Worm (Caenorhabditis elegans): ENCODE data around the gene cyp-33C5.

cyp-33C5 gene

ce11 chrV:2254553-2255124 lies 9.8 kb downstream of the cyp-33C5 start, which contains the start of gene str-253:
TSS of gene str-253 (minus strand) at chrV:2254603.
- TF ChIP-seq K12H6.12 (tag; optimal IDR thresholded peaks at IDR 0.05): no peak
- TF ChIP-seq F52B5.7 (tag; optimal IDR thresholded peaks at IDR 0.05): no peak
- TF ChIP-seq ztf-28 (GFP tag; IDR thresholded peaks at IDR 0.05): no peak
- TF ChIP-seq zfh-2 (GFP tag; conservative IDR thresholded peaks at IDR 0.05): peak; percentile 68
- TF ChIP-seq hmg-1.2 (GFP tag; IDR thresholded peaks at IDR 0.05): no peak
- TF ChIP-seq hrde-1 (tag; optimal IDR thresholded peaks at IDR 0.05; ENCODE audit: borderline replicate concordance): no peak
- no peak for TF ChIP-seq cebp-1 (GFP tag; IDR thresholded peaks at IDR 0.05)
- peak; percentile 35 for TF ChIP-seq cebp-1 (tag; optimal IDR thresholded peaks at IDR 0.05)

- TF ChIP-seq mcd-1 (GFP tag; IDR thresholded peaks at IDR 0.05) (0 out of 2 replicates have a peak, but pooled peaks have one; percentile 10), hmg-1.2 (GFP tag; IDR thresholded peaks at IDR 0.05) (peak; percentile 85)
Measured at ce11 chrV:2255191-2255590, 10.4 kb downstream of the cyp-33C5 start, which contains the start of gene F41B5.1. TSS of gene F41B5.1 (plus strand) at chrV:2255533.

- TF ChIP-seq attf-5 (GFP tag; optimal IDR thresholded peaks at IDR 0.05) (peak; percentile 2), hmg-1.2 (GFP tag; IDR thresholded peaks at IDR 0.05) (peak; percentile 76; the same call in 1 of the 2 replicates), F57A8.1 (GFP tag; optimal IDR thresholded peaks at IDR 0.05) (no peak), cebp-1 (GFP tag; IDR thresholded peaks at IDR 0.05) (no peak), cebp-1 (tag; optimal IDR thresholded peaks at IDR 0.05) (peak; percentile 3), nhr-80 (tag; optimal IDR thresholded peaks at IDR 0.05) (peak; percentile 14)
Measured at ce11 chrV:2259750-2260149, 14.9 kb downstream of the cyp-33C5 start, which contains the start of gene nhr-182. TSS of gene nhr-182 (minus strand) at chrV:2259927.

ce11 chrV:2260660-2261059 lies 15.9 kb downstream of the cyp-33C5 start, which contains the start of gene F41B5.12:
TSS of gene F41B5.12 (plus strand) at chrV:2260960.
- TF ChIP-seq ceh-40 (GFP tag; IDR thresholded peaks at IDR 0.05) (no peak), ztf-28 (GFP tag; IDR thresholded peaks at IDR 0.05) (no peak), cebp-2 (GFP tag; IDR thresholded peaks at IDR 0.05) (no peak), nhr-27 (tag; optimal IDR thresholded peaks at IDR 0.05) (no peak), lir-1 (GFP tag; conservative IDR thresholded peaks at IDR 0.05) (no peak), unc-62 (GFP tag; optimal IDR thresholded peaks at IDR 0.05) (no peak), madf-6 (GFP tag; IDR thresholded peaks at IDR 0.05) (no peak), rpc-1 (optimal IDR thresholded peaks at IDR 0.05) (no peak), rpc-1 (tag; optimal IDR thresholded peaks at IDR 0.05) (no peak), T07F8.4 (tag; optimal IDR thresholded peaks at IDR 0.05) (no peak), chd-7 (tag; optimal IDR thresholded peaks at IDR 0.05) (no peak), tbx-9 (tag; optimal IDR thresholded peaks at IDR 0.05; ENCODE audit: borderline replicate concordance) (no peak), F22D6.2 (tag; optimal IDR thresholded peaks at IDR 0.05) (no peak)

- TF ChIP-seq cebp-1 (GFP tag; IDR thresholded peaks at IDR 0.05) (peak; percentile 69; the same call in 1 of the 2 replicates), cebp-1 (tag; optimal IDR thresholded peaks at IDR 0.05) (peak; percentile 90), nhr-179 (tag; optimal IDR thresholded peaks at IDR 0.05) (no peak)
Measured at ce11 chrV:2264455-2264854, 19.7 kb downstream of the cyp-33C5 start, which contains the start of gene nhr-183. TSS of gene nhr-183 (minus strand) at chrV:2264634.

ce11 chrV:2264925-2265324 lies 20.1 kb downstream of the cyp-33C5 start:
- no peak for TF ChIP-seq somi-1 (GFP tag; optimal IDR thresholded peaks at IDR 0.05)
- no peak for TF ChIP-seq rec-8 (tag; optimal IDR thresholded peaks at IDR 0.05)
- no peak for TF ChIP-seq Y67H2A.10 (GFP tag; conservative IDR thresholded peaks at IDR 0.05)
- no peak for TF ChIP-seq lin-26 (GFP tag; IDR thresholded peaks at IDR 0.05)
- no peak for TF ChIP-seq egl-44 (GFP tag; IDR thresholded peaks at IDR 0.05)
- no peak for TF ChIP-seq bed-2 (GFP tag; IDR thresholded peaks at IDR 0.05)
- no peak for TF ChIP-seq bed-1 (GFP tag; IDR thresholded peaks at IDR 0.05)
- TF ChIP-seq madf-3 (GFP tag; IDR thresholded peaks at IDR 0.05): no peak
- no peak for TF ChIP-seq tbp1 (GFP tag; optimal IDR thresholded peaks at IDR 0.05)
- TF ChIP-seq F10E7.11 (tag; optimal IDR thresholded peaks at IDR 0.05): no peak
- no peak for TF ChIP-seq pha-4 (tag; optimal IDR thresholded peaks at IDR 0.05)

Measured in whole organism, young adult.